Fruit fly (Drosophila melanogaster) whole organism, embryonic: ENCODE results near the gene CG4497.
A peak's percentile ranks its signal among the peaks of the same experiment; 100 is the strongest.

Source experiments
- Asciz ChIP-seq: fragments of 200-800 bp; sonication (Bioruptor generic); optimal IDR thresholded peaks from 2 replicates; lab custom pipeline; 2017; ENCODE audit warnings: missing biosample characterization, mild to moderate bottlenecking, missing genetic modification characterization, missing genetic modification reagents
- Bdp1 ChIP-seq: fragments of 200-800 bp; sonication (Bioruptor generic); optimal IDR thresholded peaks from 3 replicates; lab custom pipeline; 2016; ENCODE audit warnings: missing biosample characterization, missing genetic modification characterization
- Bteb2 ChIP-seq: fragments of 200-800 bp; sonication (Bioruptor generic); optimal IDR thresholded peaks from 2 replicates; lab custom pipeline; 2016; ENCODE audit warnings: missing biosample characterization, missing genetic modification characterization
- CG10147 ChIP-seq: fragments of 200-800 bp; sonication (Bioruptor generic); optimal IDR thresholded peaks from 2 replicates; lab custom pipeline; 2019; ENCODE audit warnings: missing biosample characterization, mild to moderate bottlenecking, missing genetic modification characterization, moderate library complexity
- CG12299 ChIP-seq: fragments of 200-800 bp; sonication (Bioruptor generic); optimal IDR thresholded peaks from 2 replicates; lab custom pipeline; 2018; ENCODE audit warnings: missing biosample characterization, mild to moderate bottlenecking, missing genetic modification characterization
- CG12769 ChIP-seq: fragments of 200-800 bp; sonication (Bioruptor generic); optimal IDR thresholded peaks from 2 replicates; lab custom pipeline; 2019; ENCODE audit warnings: missing biosample characterization, mild to moderate bottlenecking, missing genetic modification characterization, moderate library complexity
- CG12942 ChIP-seq: fragments of 200-800 bp; sonication (Bioruptor generic); optimal IDR thresholded peaks from 3 replicates; lab custom pipeline; 2016; ENCODE audit warnings: missing biosample characterization, missing genetic modification characterization
- CG13287 ChIP-seq: fragments of 200-800 bp; sonication (Bioruptor generic); IDR thresholded peaks from 2 replicates; pipeline ENCODE4 v1.3.6; 2022; ENCODE audit warnings: missing biosample characterization, missing genetic modification characterization; ENCODE audit not compliant: partially characterized antibody
- CG13775 ChIP-seq: fragments of 200-800 bp; sonication (Bioruptor generic); optimal IDR thresholded peaks from 3 replicates; lab custom pipeline; 2017; ENCODE audit warnings: missing biosample characterization, mild to moderate bottlenecking, missing genetic modification characterization
- CG15696 ChIP-seq: fragments of 200-800 bp; sonication (Bioruptor generic); optimal IDR thresholded peaks from 2 replicates; lab custom pipeline; 2019; ENCODE audit warnings: missing biosample characterization, mild to moderate bottlenecking, missing genetic modification characterization, moderate library complexity
- CG17385 ChIP-seq: fragments of 200-800 bp; sonication (Bioruptor generic); optimal IDR thresholded peaks from 3 replicates; lab custom pipeline; 2018; ENCODE audit warnings: missing biosample characterization, mild to moderate bottlenecking, missing genetic modification characterization
- CG2116 ChIP-seq: fragments of 200-800 bp; sonication (Bioruptor generic); optimal IDR thresholded peaks from 3 replicates; lab custom pipeline; 2018; ENCODE audit warnings: missing biosample characterization, mild to moderate bottlenecking, missing genetic modification characterization
- CG2889 ChIP-seq: fragments of 200-800 bp; sonication (Bioruptor generic); IDR thresholded peaks from 3 replicates; pipeline ENCODE4 v1.3.6; 2022; ENCODE audit warnings: missing biosample characterization, missing genetic modification characterization
- CG30020 ChIP-seq: fragments of 200-800 bp; optimal IDR thresholded peaks from 2 replicates; lab custom pipeline; 2019; ENCODE audit warnings: missing biosample characterization, mild to moderate bottlenecking, missing genetic modification characterization, moderate library complexity
- CG3163 ChIP-seq: fragments of 200-800 bp; sonication (Bioruptor generic); optimal IDR thresholded peaks from 3 replicates; lab custom pipeline; 2016; ENCODE audit warnings: missing biosample characterization, missing genetic modification characterization
- CG3838 ChIP-seq: fragments of 200-800 bp; sonication (Bioruptor generic); optimal IDR thresholded peaks from 3 replicates; lab custom pipeline; 2016; ENCODE audit warnings: missing biosample characterization, missing genetic modification characterization
- CG4424 ChIP-seq: fragments of 200-800 bp; sonication (Bioruptor generic); optimal IDR thresholded peaks from 3 replicates; lab custom pipeline; 2016; ENCODE audit warnings: missing biosample characterization, missing genetic modification characterization
- CG7556 ChIP-seq: fragments of 200-800 bp; sonication (Bioruptor generic); optimal IDR thresholded peaks from 2 replicates; lab custom pipeline; 2017; ENCODE audit warnings: missing biosample characterization, mild to moderate bottlenecking, missing genetic modification characterization
- CG7963 ChIP-seq: fragments of 200-800 bp; sonication (Bioruptor generic); IDR thresholded peaks from 3 replicates; pipeline ENCODE4 v1.3.6; 2022; ENCODE audit warnings: missing biosample characterization, missing genetic modification characterization; ENCODE audit not compliant: partially characterized antibody
- CG8478 ChIP-seq: fragments of >200 bp; optimal IDR thresholded peaks from 2 replicates; lab custom pipeline; 2018
- CG9727 ChIP-seq: fragments of 200-800 bp; sonication (Bioruptor generic); optimal IDR thresholded peaks from 3 replicates; lab custom pipeline; 2017; ENCODE audit warnings: missing biosample characterization, mild to moderate bottlenecking, missing genetic modification characterization
- Camta ChIP-seq: fragments of 200-800 bp; sonication (Bioruptor generic); optimal IDR thresholded peaks from 2 replicates; lab custom pipeline; 2016; ENCODE audit warnings: missing biosample characterization, missing genetic modification characterization
- Dad ChIP-seq: fragments of 200-800 bp; sonication (Bioruptor generic); optimal IDR thresholded peaks from 3 replicates; lab custom pipeline; 2016; ENCODE audit warnings: missing biosample characterization, missing genetic modification characterization
- Dref ChIP-seq: fragments of 200-800 bp; sonication (Bioruptor generic); IDR thresholded peaks from 2 replicates; pipeline ENCODE4 v1.3.6; 2022; ENCODE audit warnings: missing biosample characterization, missing genetic modification characterization
- Drgx ChIP-seq: fragments of 200-800 bp; sonication (Bioruptor generic); IDR thresholded peaks from 2 replicates; pipeline ENCODE4 v1.3.6; 2022; ENCODE audit warnings: missing biosample characterization, missing genetic modification characterization
- GATAe ChIP-seq: fragments of 200-800 bp; sonication (Bioruptor generic); conservative IDR thresholded peaks from 2 replicates; pipeline ENCODE4 v1.3.6; 2022; ENCODE audit warnings: missing biosample characterization, missing genetic modification characterization
- H15 ChIP-seq: fragments of 200-800 bp; sonication (Bioruptor generic); IDR thresholded peaks from 3 replicates; pipeline ENCODE4 v1.3.6; 2022; ENCODE audit warnings: missing biosample characterization, missing genetic modification characterization
- HHEX ChIP-seq: fragments of 200-800 bp; sonication (Bioruptor generic); optimal IDR thresholded peaks from 3 replicates; lab custom pipeline; 2017; ENCODE audit warnings: missing biosample characterization, mild to moderate bottlenecking, missing genetic modification characterization, missing genetic modification reagents
- Oli ChIP-seq: fragments of 200-800 bp; sonication (Bioruptor generic); optimal IDR thresholded peaks from 2 replicates; lab custom pipeline; 2018; ENCODE audit warnings: missing biosample characterization, mild to moderate bottlenecking, missing genetic modification characterization, moderate library complexity
- Ravus ChIP-seq: fragments of 200-800 bp; sonication (Bioruptor generic); IDR thresholded peaks from 2 replicates; pipeline ENCODE4 v1.3.6; 2022; ENCODE audit warnings: missing biosample characterization, missing genetic modification characterization
- Spps ChIP-seq: fragments of 200-800 bp; sonication (Bioruptor generic); optimal IDR thresholded peaks from 2 replicates; lab custom pipeline; 2018; ENCODE audit warnings: missing biosample characterization, mild to moderate bottlenecking, missing genetic modification characterization
- Stat92E ChIP-seq, 3 experiments: fragments of >200 bp in 2 of 3; fragments of 200-800 bp in 1 of 3; sonication (Bioruptor generic) in 1 of 3; optimal IDR thresholded peaks; 2 replicates each; lab custom pipeline; 2017 to 2019; ENCODE audit warnings: missing biosample characterization in 3 of 3, missing genetic modification characterization in 3 of 3, mild to moderate bottlenecking in 1 of 3, moderate library complexity in 1 of 3
- Vsx1 ChIP-seq: fragments of 200-800 bp; sonication (Bioruptor generic); optimal IDR thresholded peaks from 2 replicates; lab custom pipeline; 2017; ENCODE audit warnings: missing biosample characterization, mild to moderate bottlenecking, missing genetic modification characterization, missing genetic modification reagents
- aop ChIP-seq: fragments of 200-800 bp; sonication (Bioruptor generic); IDR thresholded peaks from 2 replicates; pipeline ENCODE4 v1.3.6; 2022; ENCODE audit warnings: missing biosample characterization, missing genetic modification characterization
- cad ChIP-seq: fragments of >200 bp; optimal IDR thresholded peaks from 2 replicates; lab custom pipeline; 2017; ENCODE audit warnings: missing biosample characterization, missing genetic modification characterization
- chn ChIP-seq: fragments of 200-800 bp; sonication (Bioruptor generic); optimal IDR thresholded peaks from 2 replicates; lab custom pipeline; 2016; ENCODE audit warnings: missing biosample characterization, missing genetic modification characterization
- crol ChIP-seq: fragments of 200-800 bp; sonication (Bioruptor generic); IDR thresholded peaks from 2 replicates; pipeline ENCODE4 v1.3.6; 2022; ENCODE audit warnings: missing biosample characterization, missing genetic modification characterization
- ewg ChIP-seq: fragments of 200-800 bp; sonication (Bioruptor generic); optimal IDR thresholded peaks from 3 replicates; lab custom pipeline; 2017; ENCODE audit warnings: mild to moderate bottlenecking, missing biosample characterization, missing genetic modification reagents, missing genetic modification characterization
- fd64A ChIP-seq: fragments of 200-800 bp; sonication (Bioruptor generic); optimal IDR thresholded peaks from 3 replicates; lab custom pipeline; 2018; ENCODE audit warnings: missing biosample characterization, mild to moderate bottlenecking, missing genetic modification characterization
- gsb ChIP-seq: fragments of 200-800 bp; sonication (Bioruptor generic); IDR thresholded peaks from 2 replicates; pipeline ENCODE4 v1.3.6; 2022; ENCODE audit warnings: missing biosample characterization, missing genetic modification characterization
- gsb-n ChIP-seq: fragments of 200-800 bp; sonication (Bioruptor generic); optimal IDR thresholded peaks from 3 replicates; lab custom pipeline; 2018; ENCODE audit warnings: missing biosample characterization, mild to moderate bottlenecking, missing genetic modification characterization
- knrl ChIP-seq: fragments of 200-800 bp; sonication (Bioruptor generic); IDR thresholded peaks from 3 replicates; pipeline ENCODE4 v1.3.6; 2022; ENCODE audit warnings: missing biosample characterization, missing genetic modification characterization; ENCODE audit not compliant: partially characterized antibody
- lbe ChIP-seq: fragments of 200-800 bp; sonication (Bioruptor generic); optimal IDR thresholded peaks from 2 replicates; lab custom pipeline; 2016; ENCODE audit warnings: missing biosample characterization, mild to moderate bottlenecking, missing genetic modification characterization
- nerfin-1 ChIP-seq: fragments of 200-800 bp; sonication (Bioruptor generic); optimal IDR thresholded peaks from 3 replicates; lab custom pipeline; 2019; ENCODE audit warnings: missing biosample characterization, mild to moderate bottlenecking, missing genetic modification characterization, moderate library complexity
- peb ChIP-seq: fragments of 200-800 bp; sonication (Bioruptor generic); IDR thresholded peaks from 2 replicates; pipeline ENCODE4 v1.3.6; 2022; ENCODE audit warnings: missing biosample characterization, missing genetic modification characterization
- slp2 ChIP-seq: fragments of 200-800 bp; sonication (Bioruptor generic); optimal IDR thresholded peaks from 2 replicates; lab custom pipeline; 2016; ENCODE audit warnings: missing biosample characterization, missing genetic modification characterization
- ssp ChIP-seq: fragments of 200-800 bp; sonication (Bioruptor generic); IDR thresholded peaks from 2 replicates; pipeline ENCODE4 v1.3.6; 2022; ENCODE audit warnings: missing biosample characterization, missing genetic modification characterization
- tap ChIP-seq: fragments of 200-800 bp; optimal IDR thresholded peaks from 3 replicates; lab custom pipeline; 2019; ENCODE audit warnings: missing biosample characterization, mild to moderate bottlenecking, missing genetic modification characterization, moderate library complexity
- trem ChIP-seq: fragments of 200-800 bp; optimal IDR thresholded peaks from 3 replicates; lab custom pipeline; 2019; ENCODE audit warnings: missing biosample characterization, mild to moderate bottlenecking, missing genetic modification characterization, moderate library complexity
- vnd ChIP-seq: fragments of 200-800 bp; sonication (Bioruptor generic); IDR thresholded peaks from 3 replicates; pipeline ENCODE4 v1.3.6; 2022; ENCODE audit warnings: missing biosample characterization, missing genetic modification characterization; ENCODE audit not compliant: partially characterized antibody
- wdn ChIP-seq: fragments of 200-800 bp; sonication (Bioruptor generic); IDR thresholded peaks from 2 replicates; pipeline ENCODE4 v1.3.6; 2022; ENCODE audit warnings: missing biosample characterization, missing genetic modification characterization

The CG4497 gene

DNA sequence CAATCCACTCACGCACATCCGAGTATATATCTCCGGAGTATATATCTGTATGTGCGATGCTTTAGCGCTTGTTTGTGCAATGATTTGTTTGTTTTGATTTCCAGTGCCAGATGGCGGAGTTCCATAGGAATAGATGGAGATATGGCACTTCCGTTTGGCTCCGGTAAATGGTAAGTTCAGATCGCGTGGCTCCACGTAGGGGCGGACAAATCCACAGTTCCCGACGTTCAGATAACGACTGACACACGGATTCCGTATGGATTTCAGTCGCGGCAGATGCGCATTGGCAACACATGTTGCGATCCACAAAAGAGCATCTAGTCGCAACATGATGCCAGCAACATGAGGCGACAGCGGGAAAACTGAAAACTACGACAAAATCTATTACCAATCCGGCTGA lies 36.9 kb downstream of the CG4497 start, which contains the start of gene Pvf3 (continued):
- no peak for TF ChIP-seq vnd (GFP tag; lab: Robert Waterston, UW)
- 0 out of 3 replicates have a peak, but pooled peaks have one; percentile 31 for TF ChIP-seq CG7963
- no peak for TF ChIP-seq tap (tag; lab: Kevin White, UChicago)
- TF ChIP-seq Dad: no peak
- no peak for TF ChIP-seq trem (tag; lab: Kevin White, UChicago)
- TF ChIP-seq CG9727: no peak
- no peak for TF ChIP-seq CG15696 (tag; lab: Kevin White, UChicago)
- no peak for TF ChIP-seq CG2116 (GFP tag; lab: Kevin White, UChicago)
- no peak for TF ChIP-seq lbe (GFP tag; lab: Kevin White, UChicago)
- no peak for TF ChIP-seq H15
- no peak for TF ChIP-seq cad
- peak; percentile 64 for TF ChIP-seq CG12769
- no peak for TF ChIP-seq nerfin-1 (tag; lab: Kevin White, UChicago)
- no peak for TF ChIP-seq Vsx1 (GFP tag; lab: Kevin White, UChicago)
- TF ChIP-seq Dref: no peak
- TF ChIP-seq aop (GFP tag; lab: Robert Waterston, UW): peak; percentile 36; the same call in 1 of the 2 replicates
- TF ChIP-seq peb (GFP tag; lab: Robert Waterston, UW): no peak
- TF ChIP-seq CG7556: no peak
- no peak for TF ChIP-seq Bdp1 (GFP tag; lab: Kevin White, UChicago)
- TF ChIP-seq Stat92E (GFP tag; optimal IDR thresholded peaks at IDR 0.05; lab: Kevin White, UChicago): no peak
- no peak for TF ChIP-seq CG10147 (GFP tag; lab: Kevin White, UChicago)
- no peak for TF ChIP-seq crol
- TF ChIP-seq gsb-n: no peak
- no peak for TF ChIP-seq Ravus (GFP tag; lab: Robert Waterston, UW)
- no peak for TF ChIP-seq HHEX (GFP tag; lab: Kevin White, UChicago)
- TF ChIP-seq CG12299 (tag; lab: Kevin White, UChicago): no peak
- no peak for TF ChIP-seq CG13775
- no peak for TF ChIP-seq CG8478 (lab: Kevin White, UChicago)
- no peak for TF ChIP-seq Asciz (GFP tag; lab: Kevin White, UChicago)
- no peak for TF ChIP-seq gsb (GFP tag; lab: Robert Waterston, UW)
- TF ChIP-seq fd64A (GFP tag; lab: Kevin White, UChicago): no peak
- no peak for TF ChIP-seq CG30020 (tag; lab: Kevin White, UChicago)
- TF ChIP-seq ewg (GFP tag; lab: Kevin White, UChicago): no peak
- no peak for TF ChIP-seq wdn (GFP tag; lab: Robert Waterston, UW)
- no peak for TF ChIP-seq ssp (GFP tag; lab: Robert Waterston, UW)
- no peak for TF ChIP-seq GATAe (GFP tag; lab: Robert Waterston, UW)
- no peak for TF ChIP-seq CG12942 (GFP tag; lab: Kevin White, UChicago)
- 0 out of 3 replicates have a peak, but pooled peaks have one; percentile 34 for TF ChIP-seq knrl (GFP tag; lab: Robert Waterston, UW)
- TF ChIP-seq Spps (tag; lab: Kevin White, UChicago): no peak
- 0 out of 2 replicates have a peak, but pooled peaks have one; percentile 12 for TF ChIP-seq CG13287
- TF ChIP-seq Oli (tag; lab: Kevin White, UChicago): no peak
- TF ChIP-seq CG4424 (GFP tag; lab: Kevin White, UChicago): no peak
- TF ChIP-seq Camta: no peak
- TF ChIP-seq chn: no peak
- no peak for TF ChIP-seq slp2 (GFP tag; lab: Kevin White, UChicago)
- TF ChIP-seq Drgx (GFP tag; lab: Robert Waterston, UW): no peak
- no peak for TF ChIP-seq CG17385 (GFP tag; lab: Kevin White, UChicago)
- TF ChIP-seq CG2889: no peak
- TF ChIP-seq Bteb2: no peak
- no peak for TF ChIP-seq CG3838 (GFP tag; lab: Kevin White, UChicago)
- TF ChIP-seq CG3163 (GFP tag; lab: Kevin White, UChicago): no peak
